Fruit fly (Drosophila melanogaster): ENCODE data around the gene Alp12.

The Alp12 gene

dm6 chr2L:19425765-19426329 lies 2.0 kb downstream of the Alp12 start (continued):
- no peak for TF ChIP-seq Myb (GFP tag; optimal IDR thresholded peaks at IDR 0.05)
- TF ChIP-seq BtbVII (GFP tag; optimal IDR thresholded peaks at IDR 0.05), result peak; percentile 65
- peak; percentile 82; the same call in 1 of the 3 replicates for TF ChIP-seq CG2199 (GFP tag; IDR thresholded peaks at IDR 0.05)
- no peak for TF ChIP-seq lov (optimal IDR thresholded peaks at IDR 0.05)
- peak; percentile 72; the same call in 2 of the 3 replicates for TF ChIP-seq lov (GFP tag; IDR thresholded peaks at IDR 0.05)
- peak; percentile 38; the same call in 1 of the 2 replicates for TF ChIP-seq CG31224 (GFP tag; IDR thresholded peaks at IDR 0.05)
- TF ChIP-seq CG8359 (GFP tag; optimal IDR thresholded peaks at IDR 0.05; ENCODE audit: borderline replicate concordance), result peak; percentile 11
- TF ChIP-seq CG14050 (GFP tag; IDR thresholded peaks at IDR 0.05), result peak; percentile 62; the same call in 2 of the 3 replicates
- TF ChIP-seq CG1602 (GFP tag; optimal IDR thresholded peaks at IDR 0.05), result peak; percentile 48
- TF ChIP-seq odd (GFP tag; optimal IDR thresholded peaks at IDR 0.05), result peak; percentile 52
- TF ChIP-seq Med (GFP tag), result peak; percentile 92
- no peak for TF ChIP-seq chinmo (GFP tag; IDR thresholded peaks at IDR 0.05; ENCODE audit: partially characterized antibody)
- peak; percentile 29 for TF ChIP-seq Hmx (GFP tag; optimal IDR thresholded peaks at IDR 0.05)
- TF ChIP-seq CG15479 (GFP tag; optimal IDR thresholded peaks at IDR 0.05), result no peak
- peak; percentile 73 for TF ChIP-seq ranshi (GFP tag; IDR thresholded peaks at IDR 0.05)
- TF ChIP-seq CG8089 (GFP tag; optimal IDR thresholded peaks at IDR 0.05), result peak; percentile 37
- peak; percentile 20 for TF ChIP-seq CG10565 (GFP tag; optimal IDR thresholded peaks at IDR 0.05)
- no peak for TF ChIP-seq Hey (tag; optimal IDR thresholded peaks at IDR 0.05)
- TF ChIP-seq az2 (GFP tag; optimal IDR thresholded peaks at IDR 0.05), result peak; percentile 72
- TF ChIP-seq tin (GFP tag; optimal IDR thresholded peaks at IDR 0.05), result peak; percentile 54
- TF ChIP-seq CG17328 (GFP tag; IDR thresholded peaks at IDR 0.05), result peak; percentile 79
- TF ChIP-seq Pdp1 (GFP tag; optimal IDR thresholded peaks at IDR 0.05), result peak; percentile 57 to 61
- TF ChIP-seq CG18476 (GFP tag; optimal IDR thresholded peaks at IDR 0.05), result peak; percentile 28
- peak; percentile 39 for TF ChIP-seq Abd-B (GFP tag; optimal IDR thresholded peaks at IDR 0.05)
- TF ChIP-seq CkIIα-i1 (GFP tag; IDR thresholded peaks at IDR 0.05), result no peak
- TF ChIP-seq fd64A (GFP tag; optimal IDR thresholded peaks at IDR 0.05), result no peak
- TF ChIP-seq onecut (GFP tag; IDR thresholded peaks at IDR 0.05), result peak; percentile 71
- peak; percentile 28 for TF ChIP-seq cato (GFP tag; optimal IDR thresholded peaks at IDR 0.05; ENCODE audit: borderline replicate concordance)
- TF ChIP-seq CG14014 (GFP tag; IDR thresholded peaks at IDR 0.05), result peak; percentile 74
- peak; percentile 10 for TF ChIP-seq ewg (GFP tag; optimal IDR thresholded peaks at IDR 0.05)
- TF ChIP-seq disco-r (GFP tag; optimal IDR thresholded peaks at IDR 0.05), result no peak
- TF ChIP-seq emc (GFP tag; optimal IDR thresholded peaks at IDR 0.05), result no peak
- TF ChIP-seq Ets65A (GFP tag), result peak; percentile 65
- peak; percentile 15; the same call in 1 of the 2 replicates for TF ChIP-seq CG4404 (GFP tag; IDR thresholded peaks at IDR 0.05)
- 0 out of 3 replicates have a peak, but pooled peaks have one; percentile 7 for TF ChIP-seq Optix (GFP tag; IDR thresholded peaks at IDR 0.05)
- peak; percentile 58 for TF ChIP-seq pum (GFP tag; optimal IDR thresholded peaks at IDR 0.05)
- peak; percentile 52; the same call in 1 of the 2 replicates for TF ChIP-seq stc (GFP tag; IDR thresholded peaks at IDR 0.05)
- TF ChIP-seq CG8765 (GFP tag; IDR thresholded peaks at IDR 0.05), result peak; percentile 20; the same call in 1 of the 2 replicates
- TF ChIP-seq CG2120 (GFP tag; optimal IDR thresholded peaks at IDR 0.05), result peak; percentile 69
- peak; percentile 72 for TF ChIP-seq CG8388 (GFP tag; optimal IDR thresholded peaks at IDR 0.05)
- TF ChIP-seq inv (GFP tag; IDR thresholded peaks at IDR 0.05; ENCODE audit: partially characterized antibody), result no peak
- TF ChIP-seq Max (GFP tag; optimal IDR thresholded peaks at IDR 0.05), result peak; percentile 56
- TF ChIP-seq CG18011 (GFP tag; optimal IDR thresholded peaks at IDR 0.05), result peak; percentile 32
- TF ChIP-seq vvl (GFP tag; IDR thresholded peaks at IDR 0.05), result peak; percentile 81
- TF ChIP-seq zf30C (GFP tag; optimal IDR thresholded peaks at IDR 0.05), result no peak
- TF ChIP-seq B-H1 (GFP tag; IDR thresholded peaks at IDR 0.05), result peak; percentile 45; the same call in 1 of the 3 replicates
- TF ChIP-seq Dfd (GFP tag; optimal IDR thresholded peaks at IDR 0.05), result no peak
- peak; percentile 13 for TF ChIP-seq jumu (GFP tag; optimal IDR thresholded peaks at IDR 0.05)
- no peak for TF ChIP-seq amos (GFP tag; IDR thresholded peaks at IDR 0.05; ENCODE audit: partially characterized antibody)
- no peak for TF ChIP-seq wek (GFP tag; optimal IDR thresholded peaks at IDR 0.05)

Measured in whole organism, embryonic.